Fruit fly (Drosophila melanogaster) S2 (cell line): ENCODE data around the gene superdeath.

Source experiments
- CG8478 ChIP-seq: fragments of >200 bp; optimal IDR thresholded peaks from 2 replicates; lab custom pipeline; 2018
- CTCF ChIP-seq, 2 experiments: fragments of >200 bp; optimal IDR thresholded peaks; 2 replicates each; lab custom pipeline; 2018

DNA sequence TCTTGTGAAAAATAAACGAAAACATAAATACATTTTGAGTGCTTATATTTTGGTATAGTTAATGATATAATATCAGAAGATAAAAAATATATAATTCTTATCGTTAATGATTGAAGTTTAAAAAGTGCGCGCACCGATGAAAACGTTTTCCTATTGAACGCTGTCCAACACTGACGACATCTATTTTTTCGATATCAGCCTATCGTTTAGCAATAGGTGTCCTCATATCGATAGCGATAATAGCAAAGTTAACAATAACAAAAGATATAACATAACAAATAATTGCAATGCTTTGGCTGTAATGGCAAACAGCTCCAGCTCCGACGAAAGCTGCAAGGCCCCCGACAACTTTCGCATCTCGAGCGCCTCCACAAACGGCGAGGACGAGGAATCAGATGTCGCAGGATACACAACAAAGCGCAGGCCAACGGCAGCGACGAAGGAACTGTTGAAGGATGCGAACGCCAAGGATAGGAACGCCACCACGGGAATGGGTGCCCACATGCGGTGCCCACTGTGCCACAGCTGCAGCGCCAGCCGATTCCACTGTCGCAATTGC lies 22.2 kb upstream of the superdeath start, which contains the start of gene Atg14:
- TF ChIP-seq CG8478 (no peak), CTCF (optimal IDR thresholded peaks at IDR 0.05; lab: Kevin White, UChicago) (no peak)
